Worm (Caenorhabditis elegans) whole organism, L4 larva: Measurements from ENCODE around the gene rrp-8.

Experiments
- F49E8.2 ChIP-seq: sonication (generic microtip); optimal IDR thresholded peaks from 2 replicates; lab custom pipeline; 2016; ENCODE audit warnings: missing compliant biosample characterization, mild to moderate bottlenecking, missing genetic modification characterization, borderline replicate concordance
- daf-12 ChIP-seq: fragments of 150-350 bp; optimal IDR thresholded peaks from 2 replicates; lab custom pipeline; 2014; ENCODE audit warnings: missing biosample characterization, missing genetic modification reagents, missing genetic modification characterization
- egl-27 ChIP-seq: sonication (generic microtip); optimal IDR thresholded peaks from 3 replicates; lab custom pipeline; 2017; ENCODE audit warnings: missing biosample characterization, missing genetic modification reagents, missing genetic modification characterization
- fkh-10 ChIP-seq: fragments of 150-350 bp; optimal IDR thresholded peaks from 2 replicates; lab custom pipeline; 2014; ENCODE audit warnings: missing biosample characterization, missing genetic modification reagents, missing genetic modification characterization
- hlh-30 ChIP-seq: sonication (generic microtip); optimal IDR thresholded peaks from 2 replicates; lab custom pipeline; 2017; ENCODE audit warnings: antibody characterized with exemption, mild to moderate bottlenecking, missing genetic modification characterization, missing compliant biosample characterization; ENCODE audit not compliant: insufficient read depth
- mep-1 ChIP-seq: fragments of 150-350 bp; sonication (generic microtip); optimal IDR thresholded peaks from 3 replicates; lab custom pipeline; 2014; ENCODE audit warnings: missing biosample characterization, missing genetic modification characterization
- saeg-2 ChIP-seq: fragments of 200-800 bp; sonication (Bioruptor generic); IDR thresholded peaks from 2 replicates; pipeline ENCODE4 v1.3.6; 2022; ENCODE audit warnings: missing genetic modification reagents, missing genetic modification characterization, missing compliant biosample characterization
- unc-62 ChIP-seq, 3 experiments: fragments of 150-350 bp in 1 of 3; sonication (generic microtip); optimal IDR thresholded peaks in 2 of 3; peaks in 1 of 3; 1 replicate in 1 of 3; 2 replicates in 2 of 3; lab custom pipeline; 2014 to 2017; ENCODE audit warnings: missing biosample characterization in 3 of 3, missing genetic modification characterization in 3 of 3, missing genetic modification reagents in 3 of 3, missing genotype in 1 of 3

- TF ChIP-seq egl-27 (tag; lab: Kevin White, UChicago) (no peak), F49E8.2 (tag; lab: Kevin White, UChicago) (no peak), saeg-2 (GFP tag; lab: Robert Waterston, UW) (no peak), mep-1 (no peak), unc-62 (GFP tag; optimal IDR thresholded peaks at IDR 0.05 in 1 of 2; lab: Kevin White, UChicago) (no peak), unc-62 (tag; optimal IDR thresholded peaks at IDR 0.05; lab: Kevin White, UChicago) (no peak), daf-12 (tag; lab: Kevin White, UChicago) (no peak), fkh-10 (GFP tag; lab: Kevin White, UChicago) (no peak), hlh-30 (tag; lab: Kevin White, UChicago) (no peak)
Measured at ce11 chrIV:375915-376314, 20.4 kb upstream of the rrp-8 start, which contains the start of gene fln-1.
